Fruit fly (Drosophila melanogaster): Measurements from ENCODE around the gene CG42337.

CG42337 gene

dm6 chr3L:21176935-21177581 lies 16.1 kb downstream of the CG42337 start (continued):
- no peak for TF ChIP-seq unc-4 (GFP tag; IDR thresholded peaks at IDR 0.05; ENCODE audit: partially characterized antibody)
- TF ChIP-seq trh (GFP tag; optimal IDR thresholded peaks at IDR 0.05), result no peak
- TF ChIP-seq CG8089 (GFP tag; optimal IDR thresholded peaks at IDR 0.05), result no peak
- TF ChIP-seq CG3995 (GFP tag; optimal IDR thresholded peaks at IDR 0.05), result no peak
- no peak for TF ChIP-seq tll (GFP tag; optimal IDR thresholded peaks at IDR 0.05)
- TF ChIP-seq CG6854 (GFP tag; optimal IDR thresholded peaks at IDR 0.05), result peak; percentile 64
- TF ChIP-seq Asciz (GFP tag; optimal IDR thresholded peaks at IDR 0.05), result no peak
- TF ChIP-seq fd96Cb (tag; optimal IDR thresholded peaks at IDR 0.05), result peak; percentile 5
- TF ChIP-seq lilli (GFP tag; optimal IDR thresholded peaks at IDR 0.05), result peak; percentile 80
- no peak for TF ChIP-seq cato (GFP tag; optimal IDR thresholded peaks at IDR 0.05; ENCODE audit: borderline replicate concordance)
- no peak for TF ChIP-seq CG34224 (GFP tag; IDR thresholded peaks at IDR 0.05; ENCODE audit: partially characterized antibody)
- TF ChIP-seq CG17612 (GFP tag; IDR thresholded peaks at IDR 0.05), result peak; percentile 64; the same call in 1 of the 2 replicates
- TF ChIP-seq Fer1 (GFP tag; optimal IDR thresholded peaks at IDR 0.05), result peak; percentile 67
- no peak for TF ChIP-seq ken (GFP tag; IDR thresholded peaks at IDR 0.05)
- TF ChIP-seq Hey (tag; optimal IDR thresholded peaks at IDR 0.05), result no peak
- TF ChIP-seq ranshi (GFP tag; IDR thresholded peaks at IDR 0.05), result peak; percentile 65; the same call in 1 of the 2 replicates
- no peak for TF ChIP-seq CG3065 (GFP tag; optimal IDR thresholded peaks at IDR 0.05)
- no peak for TF ChIP-seq croc (GFP tag; conservative IDR thresholded peaks at IDR 0.05)
- TF ChIP-seq CG13287 (GFP tag; IDR thresholded peaks at IDR 0.05; ENCODE audit: partially characterized antibody), result no peak
- TF ChIP-seq HmgD (GFP tag; optimal IDR thresholded peaks at IDR 0.05), result no peak
- no peak for TF ChIP-seq ara (GFP tag; IDR thresholded peaks at IDR 0.05)
- no peak for TF ChIP-seq pb (GFP tag; optimal IDR thresholded peaks at IDR 0.05)
- TF ChIP-seq CG7745 (tag; optimal IDR thresholded peaks at IDR 0.05), result no peak
- TF ChIP-seq her (GFP tag; optimal IDR thresholded peaks at IDR 0.05), result no peak
- peak; percentile 72 for TF ChIP-seq Hsf (GFP tag; optimal IDR thresholded peaks at IDR 0.05)
- TF ChIP-seq p53 (GFP tag; optimal IDR thresholded peaks at IDR 0.05), result no peak
- no peak for TF ChIP-seq CG6254 (GFP tag; optimal IDR thresholded peaks at IDR 0.05)
- TF ChIP-seq CG10209 (GFP tag; optimal IDR thresholded peaks at IDR 0.05), result peak; percentile 69
- TF ChIP-seq CG7372 (GFP tag; IDR thresholded peaks at IDR 0.05), result peak; percentile 52; the same call in 1 of the 2 replicates
- TF ChIP-seq CG12104 (GFP tag; optimal IDR thresholded peaks at IDR 0.05), result peak; percentile 30
- no peak for TF ChIP-seq crp (GFP tag; optimal IDR thresholded peaks at IDR 0.05)
- TF ChIP-seq sens (GFP tag), result peak; percentile 11
- no peak for TF ChIP-seq wek (GFP tag; optimal IDR thresholded peaks at IDR 0.05)
- TF ChIP-seq tgo (GFP tag; IDR thresholded peaks at IDR 0.05), result peak; percentile 68; the same call in 2 of the 3 replicates
- no peak for TF ChIP-seq C15 (GFP tag; IDR thresholded peaks at IDR 0.05)
- no peak for TF ChIP-seq CG9876 (GFP tag; optimal IDR thresholded peaks at IDR 0.05)
- TF ChIP-seq nau (GFP tag; optimal IDR thresholded peaks at IDR 0.05), result no peak
- TF ChIP-seq Adf1 (GFP tag; IDR thresholded peaks at IDR 0.05), result peak; percentile 62
- TF ChIP-seq run (tag; optimal IDR thresholded peaks at IDR 0.05), result no peak
- no peak for TF ChIP-seq knrl (GFP tag; IDR thresholded peaks at IDR 0.05; ENCODE audit: partially characterized antibody)
- TF ChIP-seq rib (GFP tag; IDR thresholded peaks at IDR 0.05), result peak; percentile 85; the same call in 1 of the 2 replicates
- TF ChIP-seq hkb (optimal IDR thresholded peaks at IDR 0.05), result no peak
- TF ChIP-seq hkb (GFP tag; IDR thresholded peaks at IDR 0.05), result peak; percentile 66
- no peak for TF ChIP-seq MTF-1 (GFP tag; optimal IDR thresholded peaks at IDR 0.05; ENCODE audit: borderline replicate concordance)
- TF ChIP-seq CG1233 (GFP tag; optimal IDR thresholded peaks at IDR 0.05), result peak; percentile 29
- peak; percentile 16 for TF ChIP-seq Jarid2 (GFP tag; optimal IDR thresholded peaks at IDR 0.05)
- peak; percentile 37; the same call in 1 of the 3 replicates for TF ChIP-seq CG6175 (GFP tag; IDR thresholded peaks at IDR 0.05)
- TF ChIP-seq CG1024 (GFP tag; IDR thresholded peaks at IDR 0.05), result peak; percentile 32; the same call in 1 of the 2 replicates
- TF ChIP-seq oc (tag; optimal IDR thresholded peaks at IDR 0.05), result no peak

Measured in whole organism, embryonic.